Worm (Caenorhabditis elegans): ENCODE data around the gene T25F10.4.
A peak's percentile ranks its signal among the peaks of the same experiment; 100 is the strongest.

The T25F10.4 gene

ce11 chrV:6796894-6797293 lies 34.6 kb upstream of the T25F10.4 start:
- TF ChIP-seq aly-1 (tag; optimal IDR thresholded peaks at IDR 0.05) (no peak), flt-1 (GFP tag; IDR thresholded peaks at IDR 0.05) (no peak), scrt-1 (GFP tag; IDR thresholded peaks at IDR 0.05) (no peak), hnd-1 (tag; optimal IDR thresholded peaks at IDR 0.05) (no peak), tbx-11 (GFP tag; IDR thresholded peaks at IDR 0.05) (no peak), tra-4 (tag; optimal IDR thresholded peaks at IDR 0.05) (no peak), pes-1 (GFP tag; IDR thresholded peaks at IDR 0.05) (no peak), hmbx-1 (tag; optimal IDR thresholded peaks at IDR 0.05) (no peak), ceh-36 (tag; optimal IDR thresholded peaks at IDR 0.05) (no peak), ets-7 (tag; optimal IDR thresholded peaks at IDR 0.05) (no peak), ama-1 (optimal IDR thresholded peaks at IDR 0.05) (no peak), B0310.2 (tag; optimal IDR thresholded peaks at IDR 0.05) (no peak), hmg-4 (GFP tag; optimal IDR thresholded peaks at IDR 0.05) (no peak), ceh-13 (GFP tag; optimal IDR thresholded peaks at IDR 0.05) (no peak)

DNA sequence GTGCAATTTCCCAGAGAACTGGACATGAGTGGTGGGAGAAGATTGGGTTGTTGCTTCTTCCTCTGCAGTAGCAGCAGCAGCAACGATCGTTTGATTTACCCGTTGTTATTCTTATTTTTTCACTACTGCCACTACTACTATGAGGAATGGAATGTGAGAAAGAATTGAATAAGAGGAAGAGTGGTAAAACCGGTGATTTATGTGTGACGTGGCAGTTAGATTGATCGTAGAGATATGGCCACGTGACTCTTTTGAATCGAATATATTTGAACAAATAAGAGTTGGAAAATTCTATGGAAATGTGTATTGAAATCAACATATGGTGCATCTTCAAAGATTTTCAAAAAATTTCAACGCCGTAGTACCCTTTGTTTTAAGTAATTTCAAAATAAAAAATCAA lies 34.0 kb upstream of the T25F10.4 start:
- TF ChIP-seq ets-7 (tag; optimal IDR thresholded peaks at IDR 0.05): no peak
- TF ChIP-seq hnd-1 (tag; optimal IDR thresholded peaks at IDR 0.05): no peak
- TF ChIP-seq flt-1 (GFP tag; IDR thresholded peaks at IDR 0.05): no peak
- TF ChIP-seq tbx-37 (GFP tag; conservative IDR thresholded peaks at IDR 0.05): no peak
- no peak for TF ChIP-seq scrt-1 (GFP tag; IDR thresholded peaks at IDR 0.05)
- TF ChIP-seq pes-1 (GFP tag; IDR thresholded peaks at IDR 0.05): no peak
- no peak for TF ChIP-seq ceh-13 (GFP tag; optimal IDR thresholded peaks at IDR 0.05)
- TF ChIP-seq tra-4 (tag; optimal IDR thresholded peaks at IDR 0.05): no peak
- no peak for TF ChIP-seq B0310.2 (tag; optimal IDR thresholded peaks at IDR 0.05)
- no peak for TF ChIP-seq ama-1 (optimal IDR thresholded peaks at IDR 0.05)

ce11 chrV:6793744-6794239 lies 31.5 kb upstream of the T25F10.4 start, which contains the start of gene ZC404.1:
Gene ZC404.1, plus strand, starts transcription at chrV:6794189.
- TF ChIP-seq hnd-1 (tag; optimal IDR thresholded peaks at IDR 0.05) (no peak), ceh-36 (tag; optimal IDR thresholded peaks at IDR 0.05) (no peak), ama-1 (optimal IDR thresholded peaks at IDR 0.05) (no peak), tra-4 (tag; optimal IDR thresholded peaks at IDR 0.05) (no peak), ets-7 (tag; optimal IDR thresholded peaks at IDR 0.05) (no peak), aly-1 (tag; optimal IDR thresholded peaks at IDR 0.05) (no peak), tbx-37 (GFP tag; conservative IDR thresholded peaks at IDR 0.05) (no peak), pes-1 (GFP tag; IDR thresholded peaks at IDR 0.05) (no peak), hmg-4 (GFP tag; optimal IDR thresholded peaks at IDR 0.05) (no peak), B0310.2 (tag; optimal IDR thresholded peaks at IDR 0.05) (no peak), F13C5.2 (tag; optimal IDR thresholded peaks at IDR 0.05) (no peak), ceh-13 (GFP tag; optimal IDR thresholded peaks at IDR 0.05) (no peak), hmbx-1 (tag; optimal IDR thresholded peaks at IDR 0.05) (no peak), tbx-11 (GFP tag; IDR thresholded peaks at IDR 0.05) (no peak), sea-1 (GFP tag; conservative IDR thresholded peaks at IDR 0.05) (no peak), scrt-1 (GFP tag; IDR thresholded peaks at IDR 0.05) (no peak)

DNA sequence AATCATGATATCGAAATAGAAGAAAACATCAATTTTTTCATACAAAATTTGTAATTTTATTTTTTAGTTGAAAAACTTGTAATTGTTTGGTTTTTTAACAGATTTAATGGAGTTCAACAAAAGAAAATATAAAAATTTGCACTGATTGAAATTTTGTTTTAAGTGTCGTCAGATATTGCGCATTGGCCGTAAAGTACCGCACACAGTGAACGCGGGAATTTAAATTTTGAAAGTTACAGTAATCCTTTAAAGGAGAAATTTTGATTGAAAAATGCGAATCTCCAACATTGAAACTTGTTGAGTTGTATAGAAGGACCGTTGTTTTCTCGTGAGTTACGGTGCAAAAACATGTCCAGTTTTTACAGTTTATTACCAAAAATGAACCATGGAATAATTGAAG lies 30.7 kb upstream of the T25F10.4 start:
- no peak for TF ChIP-seq hmg-4 (GFP tag; optimal IDR thresholded peaks at IDR 0.05)
- TF ChIP-seq flt-1 (GFP tag; IDR thresholded peaks at IDR 0.05): no peak
- TF ChIP-seq ceh-36 (tag; optimal IDR thresholded peaks at IDR 0.05): no peak
- no peak for TF ChIP-seq hnd-1 (tag; optimal IDR thresholded peaks at IDR 0.05)
- no peak for TF ChIP-seq pes-1 (GFP tag; IDR thresholded peaks at IDR 0.05)

- no peak for TF ChIP-seq scrt-1 (GFP tag; IDR thresholded peaks at IDR 0.05)
- TF ChIP-seq aly-1 (tag; optimal IDR thresholded peaks at IDR 0.05): no peak
- no peak for TF ChIP-seq hmg-4 (GFP tag; optimal IDR thresholded peaks at IDR 0.05)
- TF ChIP-seq hnd-1 (tag; optimal IDR thresholded peaks at IDR 0.05): no peak
- TF ChIP-seq ama-1 (optimal IDR thresholded peaks at IDR 0.05): no peak
- no peak for TF ChIP-seq hmbx-1 (tag; optimal IDR thresholded peaks at IDR 0.05)
These were observed 30.3 kb upstream of the T25F10.4 start, which contains the start of gene gck-2 for ce11 chrV:6792565-6792964. Gene gck-2, minus strand, starts transcription at chrV:6792665.

ce11 chrV:6787906-6788430 lies 25.7 kb upstream of the T25F10.4 start, which contains the start of gene ZC404.2:
Gene ZC404.2, plus strand, starts transcription at chrV:6787952.
- TF ChIP-seq scrt-1 (GFP tag; IDR thresholded peaks at IDR 0.05) (0 out of 2 replicates have a peak, but pooled peaks have one; percentile 13), pes-1 (GFP tag; IDR thresholded peaks at IDR 0.05) (no peak), ama-1 (optimal IDR thresholded peaks at IDR 0.05) (peak; percentile 69)

ce11 chrV:6784853-6785492 lies 22.7 kb upstream of the T25F10.4 start, which contains the start of the genes spn-4 and spe-39:
Gene spn-4, minus strand, starts transcription at chrV:6784903.
Gene spe-39, plus strand, starts transcription at chrV:6785451.
- TF ChIP-seq F13C5.2 (tag; optimal IDR thresholded peaks at IDR 0.05) (peak; percentile 71), ets-7 (tag; optimal IDR thresholded peaks at IDR 0.05) (peak; percentile 26), scrt-1 (GFP tag; IDR thresholded peaks at IDR 0.05) (no peak), sea-1 (GFP tag; conservative IDR thresholded peaks at IDR 0.05) (0 out of 2 replicates have a peak, but pooled peaks have one; percentile 56), hnd-1 (tag; optimal IDR thresholded peaks at IDR 0.05) (no peak), ama-1 (optimal IDR thresholded peaks at IDR 0.05) (no peak), ceh-36 (tag; optimal IDR thresholded peaks at IDR 0.05) (no peak), ceh-13 (GFP tag; optimal IDR thresholded peaks at IDR 0.05) (peak; percentile 3), tbx-11 (GFP tag; IDR thresholded peaks at IDR 0.05) (no peak)

Measured in whole organism, early embryonic.